Fruit fly (Drosophila melanogaster): ENCODE data around the gene r2d2.

DNA sequence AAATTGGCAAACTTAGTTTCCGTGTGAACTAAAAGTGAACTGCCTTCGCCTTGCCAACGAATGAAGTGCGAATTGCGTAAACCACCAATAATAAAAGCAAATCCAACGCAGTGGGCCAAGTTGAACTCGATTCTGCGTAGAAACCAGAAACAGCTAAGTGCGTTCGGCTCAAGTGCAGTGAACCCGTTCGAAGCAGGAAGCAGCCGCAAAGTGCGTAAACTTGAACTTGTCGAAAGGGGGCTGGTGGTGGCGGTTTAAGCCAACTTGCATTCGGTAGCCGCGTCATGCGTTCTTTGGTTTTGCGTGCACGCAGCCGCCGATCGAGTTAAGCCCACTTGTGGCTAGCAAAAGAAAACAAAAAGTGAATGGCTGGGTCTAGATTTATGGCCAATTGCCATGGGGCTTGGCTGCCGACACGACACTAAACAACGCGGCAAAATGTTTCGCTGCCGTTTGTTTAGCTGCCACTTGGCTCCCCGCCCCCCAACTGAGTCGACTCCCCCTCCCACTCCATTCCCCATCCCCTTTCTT, 49.3 kb upstream of the r2d2 start:
- no peak for TF ChIP-seq Myc (optimal IDR thresholded peaks at IDR 0.05)
- TF ChIP-seq h (optimal IDR thresholded peaks at IDR 0.05) = no peak
